Worm (Caenorhabditis elegans): ENCODE measurements around the gene faah-4.

ce11 chrIII:11923586-11923985, 13.9 kb upstream of the faah-4 start, which contains the start of gene nft-1:
- TF ChIP-seq snpc-1.2 (GFP tag; IDR thresholded peaks at IDR 0.05): no peak
- TF ChIP-seq nhr-76 (tag; optimal IDR thresholded peaks at IDR 0.05): no peak
- no peak for TF ChIP-seq nhr-237 (tag; optimal IDR thresholded peaks at IDR 0.05)
- no peak for TF ChIP-seq daf-16 (GFP tag; optimal IDR thresholded peaks at IDR 0.05)
- TF ChIP-seq daf-16 (tag; optimal IDR thresholded peaks at IDR 0.05): no peak
- TF ChIP-seq nhr-11 (tag; optimal IDR thresholded peaks at IDR 0.05): no peak
- TF ChIP-seq dmd-8 (GFP tag; IDR thresholded peaks at IDR 0.05): no peak
- no peak for TF ChIP-seq nhr-77 (tag; optimal IDR thresholded peaks at IDR 0.05)
- TF ChIP-seq zip-11 (GFP tag; IDR thresholded peaks at IDR 0.05): no peak
- TF ChIP-seq mdl-1 (tag; optimal IDR thresholded peaks at IDR 0.05): no peak
- TF ChIP-seq aly-2 (tag; optimal IDR thresholded peaks at IDR 0.05): no peak
- TF ChIP-seq unc-62 (GFP tag; optimal IDR thresholded peaks at IDR 0.05 in 1 of 2): no peak
- TF ChIP-seq unc-62 (tag; optimal IDR thresholded peaks at IDR 0.05): no peak
- no peak for TF ChIP-seq arid-1 (GFP tag; conservative IDR thresholded peaks at IDR 0.05)
- no peak for TF ChIP-seq dpl-1 (GFP tag; optimal IDR thresholded peaks at IDR 0.05)
